Fruit fly (Drosophila melanogaster) whole organism, wandering third instar larva: ENCODE results near the gene iav.

Experiments used
- Dfd ChIP-seq: fragments of >200 bp; optimal IDR thresholded peaks from 2 replicates; lab custom pipeline; 2017; ENCODE audit warnings: missing biosample characterization, missing genetic modification characterization
- Dif ChIP-seq: fragments of 200-275, 200-300 bp; sonication (Bioruptor generic); optimal IDR thresholded peaks from 2 replicates; lab custom pipeline; 2018; ENCODE audit warnings: missing biosample characterization, missing genetic modification characterization; ENCODE audit not compliant: partially characterized antibody
- OdsH ChIP-seq: fragments of 200-800 bp; sonication (Bioruptor generic); optimal IDR thresholded peaks from 2 replicates; lab custom pipeline; 2016; ENCODE audit warnings: missing biosample characterization, mild to moderate bottlenecking, missing genetic modification characterization
- Rel ChIP-seq, 2 experiments: fragments of 200-800 bp; sonication (Bioruptor generic) in 1 of 2; optimal IDR thresholded peaks; 2 replicates in 1 of 2; 3 replicates in 1 of 2; lab custom pipeline; 2016 to 2019; ENCODE audit warnings: mild to moderate bottlenecking in 2 of 2, missing biosample characterization in 2 of 2, missing genetic modification characterization in 2 of 2, moderate library complexity in 1 of 2
- br ChIP-seq: fragments of 200-800 bp; sonication (Bioruptor generic); optimal IDR thresholded peaks from 2 replicates; lab custom pipeline; 2016; ENCODE audit warnings: missing biosample characterization, missing genetic modification characterization
- dsf ChIP-seq: sonication (Bioruptor generic); optimal IDR thresholded peaks from 2 replicates; lab custom pipeline; 2016; ENCODE audit warnings: missing biosample characterization, missing genetic modification characterization, borderline replicate concordance
- ey ChIP-seq: fragments of 200-800 bp; sonication (Bioruptor generic); optimal IDR thresholded peaks from 2 replicates; lab custom pipeline; 2016; ENCODE audit warnings: missing biosample characterization, missing genetic modification characterization
- fru ChIP-seq: fragments of 200-800 bp; sonication (Bioruptor generic); optimal IDR thresholded peaks from 3 replicates; lab custom pipeline; 2016; ENCODE audit warnings: missing biosample characterization, mild to moderate bottlenecking, missing genetic modification characterization
- h ChIP-seq: fragments of 200-800 bp; sonication (Bioruptor generic); optimal IDR thresholded peaks from 3 replicates; lab custom pipeline; 2016; ENCODE audit warnings: missing biosample characterization, mild to moderate bottlenecking, missing genetic modification characterization
- lola ChIP-seq: fragments of >200 bp; optimal IDR thresholded peaks from 2 replicates; lab custom pipeline; 2017; ENCODE audit warnings: missing biosample characterization, missing genetic modification characterization
- pan ChIP-seq: fragments of >200 bp; optimal IDR thresholded peaks from 2 replicates; lab custom pipeline; 2017
- psq ChIP-seq: fragments of 200-800 bp; sonication (Bioruptor generic); optimal IDR thresholded peaks from 3 replicates; lab custom pipeline; 2017; ENCODE audit warnings: missing biosample characterization, mild to moderate bottlenecking, missing genetic modification characterization, moderate library complexity
- sv ChIP-seq: fragments of 200-800 bp; sonication (Bioruptor generic); optimal IDR thresholded peaks from 3 replicates; lab custom pipeline; 2016; ENCODE audit warnings: missing biosample characterization, missing genetic modification characterization

DNA sequence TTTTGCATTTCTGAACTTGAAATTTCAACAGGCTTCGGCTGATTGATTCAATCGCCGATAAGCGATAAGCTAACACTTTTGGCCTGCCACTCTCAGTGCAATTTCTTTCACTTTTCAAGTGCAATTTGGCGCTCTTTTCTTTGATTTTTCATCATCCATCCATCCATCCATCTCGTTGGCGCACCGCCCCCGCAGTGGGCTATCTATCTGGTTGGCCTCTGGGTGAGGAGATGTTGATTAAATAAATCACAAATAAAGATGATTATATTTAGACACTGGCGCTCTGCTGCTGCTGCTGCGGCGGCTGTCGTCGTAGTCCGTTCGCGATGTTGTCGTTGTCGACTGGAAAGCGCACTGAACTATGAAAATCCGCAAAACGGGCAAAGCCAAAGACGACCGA lies 22.8 kb upstream of the iav start:
- TF ChIP-seq br (GFP tag; lab: Kevin White, UChicago) = no peak
- no peak for TF ChIP-seq OdsH
- no peak for TF ChIP-seq sv (GFP tag; lab: Kevin White, UChicago)
- no peak for TF ChIP-seq h (GFP tag; lab: Kevin White, UChicago)
- TF ChIP-seq Rel (GFP tag; optimal IDR thresholded peaks at IDR 0.05; lab: Kevin White, UChicago) = no peak
- no peak for TF ChIP-seq Rel (tag; optimal IDR thresholded peaks at IDR 0.05; lab: Kevin White, UChicago)
- no peak for TF ChIP-seq fru (GFP tag; lab: Kevin White, UChicago)
- no peak for TF ChIP-seq pan (lab: Kevin White, UChicago)
- no peak for TF ChIP-seq lola (GFP tag; lab: Kevin White, UChicago)
- no peak for TF ChIP-seq Dif (GFP tag; lab: Kevin White, UChicago)
- TF ChIP-seq Dfd (GFP tag; lab: Kevin White, UChicago) = no peak
- no peak for TF ChIP-seq dsf
- TF ChIP-seq ey (GFP tag; lab: Kevin White, UChicago) = no peak
- no peak for TF ChIP-seq psq (GFP tag; lab: Kevin White, UChicago)
